Worm (Caenorhabditis elegans) whole organism, L4 larva: ENCODE data around the gene hlh-13.
A peak's percentile ranks its signal among the peaks of the same experiment; 100 is the strongest.

Source experiments
- aha-1 ChIP-seq: fragments of 150-350 bp; peaks from one replicate; lab custom pipeline; 2014; ENCODE audit warnings: missing biosample characterization, missing genetic modification characterization
- dpl-1 ChIP-seq: fragments of 150-350 bp; optimal IDR thresholded peaks from 2 replicates; lab custom pipeline; 2014; ENCODE audit warnings: missing biosample characterization, missing genetic modification reagents, missing genetic modification characterization
- hmg-1.1 ChIP-seq: fragments of 200-800 bp; sonication (Bioruptor generic); IDR thresholded peaks from 2 replicates; pipeline ENCODE4 v1.3.6; 2022; ENCODE audit warnings: missing genetic modification reagents, missing genetic modification characterization, missing compliant biosample characterization
- lsy-2 ChIP-seq, 2 experiments: fragments of 150-350 bp in 1 of 2; sonication (generic microtip) in 1 of 2; optimal IDR thresholded peaks; 2 replicates each; lab custom pipeline; 2014 to 2017; ENCODE audit warnings: missing biosample characterization in 2 of 2, missing genetic modification characterization in 2 of 2
- nhr-77 ChIP-seq: fragments of 150-350 bp; optimal IDR thresholded peaks from 2 replicates; lab custom pipeline; 2014; ENCODE audit warnings: missing biosample characterization, missing genetic modification characterization
- skn-1 ChIP-seq: fragments of 150-350 bp; optimal IDR thresholded peaks from 2 replicates; lab custom pipeline; 2014; ENCODE audit warnings: missing biosample characterization, missing genetic modification characterization
- snpc-4 ChIP-seq: fragments of 150-350 bp; optimal IDR thresholded peaks from 2 replicates; lab custom pipeline; 2014; ENCODE audit warnings: missing biosample characterization, missing genetic modification characterization

- TF ChIP-seq lsy-2 (tag; optimal IDR thresholded peaks at IDR 0.05; lab: Kevin White, UChicago) (peak in 1 of 2 experiments; percentile 19), nhr-77 (tag; lab: Kevin White, UChicago) (no peak), dpl-1 (GFP tag; lab: Kevin White, UChicago) (no peak), skn-1 (tag; lab: Kevin White, UChicago) (no peak), snpc-4 (tag; lab: Kevin White, UChicago) (no peak), hmg-1.1 (no peak), aha-1 (no peak)
These were observed 36.7 kb downstream of the hlh-13 start, which contains the start of gene cka-2 for ce11 chrX:4285669-4286174.
